Worm (Caenorhabditis elegans) whole organism, late embryonic: ENCODE results near the gene srh-23.

Experiments used
- C08G9.2 ChIP-seq: sonication (generic microtip); optimal IDR thresholded peaks from 2 replicates; lab custom pipeline; 2016; ENCODE audit warnings: mild to moderate bottlenecking, missing genetic modification characterization, moderate library complexity, missing compliant biosample characterization
- C38D4.7 ChIP-seq: fragments of 200-800 bp; sonication (Bioruptor generic); optimal IDR thresholded peaks from 2 replicates; lab custom pipeline; 2018; ENCODE audit warnings: mild to moderate bottlenecking, missing genetic modification characterization, moderate library complexity, missing compliant biosample characterization
- T23F11.4 ChIP-seq: fragments of 200-800 bp; sonication (Bioruptor generic); optimal IDR thresholded peaks from 2 replicates; lab custom pipeline; 2018; ENCODE audit warnings: mild to moderate bottlenecking, missing genetic modification characterization, missing compliant biosample characterization
- ama-1 ChIP-seq: fragments of 150-350 bp; optimal IDR thresholded peaks from 2 replicates; lab custom pipeline; 2014
- ceh-18 ChIP-seq: sonication (generic microtip); optimal IDR thresholded peaks from 2 replicates; lab custom pipeline; 2016; ENCODE audit warnings: missing genetic modification characterization, missing compliant biosample characterization
- ceh-2 ChIP-seq: sonication (generic microtip); optimal IDR thresholded peaks from 2 replicates; lab custom pipeline; 2016; ENCODE audit warnings: missing genotype, missing genetic modification characterization, missing compliant biosample characterization
- ceh-30 ChIP-seq: fragments of 150-350 bp; optimal IDR thresholded peaks from 2 replicates; lab custom pipeline; 2014; ENCODE audit warnings: missing biosample characterization, missing genetic modification characterization
- ceh-34 ChIP-seq: sonication (generic microtip); optimal IDR thresholded peaks from 2 replicates; lab custom pipeline; 2016; ENCODE audit warnings: mild to moderate bottlenecking, missing genetic modification characterization, missing compliant biosample characterization
- ceh-6 ChIP-seq: fragments of 200-800 bp; sonication (Bioruptor generic); optimal IDR thresholded peaks from 2 replicates; lab custom pipeline; 2018; ENCODE audit warnings: mild to moderate bottlenecking, missing genetic modification characterization, missing compliant biosample characterization
- che-1 ChIP-seq: sonication (generic microtip); optimal IDR thresholded peaks from 2 replicates; lab custom pipeline; 2016; ENCODE audit warnings: mild to moderate bottlenecking, missing genetic modification characterization, missing compliant biosample characterization
- dmd-4 ChIP-seq: sonication (generic microtip); optimal IDR thresholded peaks from 2 replicates; lab custom pipeline; 2016; ENCODE audit warnings: borderline replicate concordance, missing genetic modification characterization, missing compliant biosample characterization
- elt-2 ChIP-seq: sonication (generic microtip); optimal IDR thresholded peaks from 2 replicates; lab custom pipeline; 2016; ENCODE audit warnings: missing genetic modification reagents, missing genetic modification characterization, missing compliant biosample characterization
- elt-4 ChIP-seq: sonication (generic microtip); optimal IDR thresholded peaks from 2 replicates; lab custom pipeline; 2016; ENCODE audit warnings: missing genetic modification characterization, missing compliant biosample characterization
- eyg-1 ChIP-seq: sonication (generic microtip); optimal IDR thresholded peaks from 2 replicates; lab custom pipeline; 2016; ENCODE audit warnings: missing genotype, missing genetic modification characterization, missing compliant biosample characterization
- fkh-6 ChIP-seq: sonication (generic microtip); optimal IDR thresholded peaks from 2 replicates; lab custom pipeline; 2016; ENCODE audit warnings: missing genetic modification characterization, missing compliant biosample characterization
- gmeb-2 ChIP-seq: sonication (generic microtip); optimal IDR thresholded peaks from 2 replicates; lab custom pipeline; 2016; ENCODE audit warnings: missing genetic modification characterization, inconsistent platforms, missing compliant biosample characterization
- hlh-13 ChIP-seq: fragments of 200-800 bp; sonication (Bioruptor generic); optimal IDR thresholded peaks from 2 replicates; lab custom pipeline; 2018; ENCODE audit warnings: mild to moderate bottlenecking, missing genetic modification characterization, missing compliant biosample characterization
- hlh-15 ChIP-seq: sonication (generic microtip); optimal IDR thresholded peaks from 2 replicates; lab custom pipeline; 2016; ENCODE audit warnings: missing genetic modification characterization, missing compliant biosample characterization
- hlh-30 ChIP-seq: sonication (generic microtip); optimal IDR thresholded peaks from 2 replicates; lab custom pipeline; 2017; ENCODE audit warnings: antibody characterized with exemption, missing genetic modification characterization, missing compliant biosample characterization; ENCODE audit not compliant: insufficient read depth
- lim-6 ChIP-seq: sonication (generic microtip); optimal IDR thresholded peaks from 2 replicates; lab custom pipeline; 2016; ENCODE audit warnings: missing genetic modification characterization, missing compliant biosample characterization
- lin-11 ChIP-seq: fragments of 200-800 bp; sonication (Bioruptor generic); optimal IDR thresholded peaks from 2 replicates; lab custom pipeline; 2018; ENCODE audit warnings: mild to moderate bottlenecking, missing genetic modification characterization, missing compliant biosample characterization
- madf-2 ChIP-seq: sonication (generic microtip); optimal IDR thresholded peaks from 2 replicates; lab custom pipeline; 2017; ENCODE audit warnings: missing genetic modification characterization, missing compliant biosample characterization
- nfya-1 ChIP-seq: sonication (generic microtip); optimal IDR thresholded peaks from 2 replicates; lab custom pipeline; 2017; ENCODE audit warnings: missing genetic modification characterization, mild to moderate bottlenecking, missing compliant biosample characterization, antibody characterized with exemption, moderate library complexity
- nhr-11 ChIP-seq: fragments of 150-350 bp; optimal IDR thresholded peaks from 2 replicates; lab custom pipeline; 2014; ENCODE audit warnings: missing biosample characterization, missing genetic modification characterization
- nhr-232 ChIP-seq: sonication (generic microtip); optimal IDR thresholded peaks from 2 replicates; lab custom pipeline; 2016; ENCODE audit warnings: missing genetic modification characterization, missing compliant biosample characterization
- npax-4 ChIP-seq: sonication (generic microtip); optimal IDR thresholded peaks from 2 replicates; lab custom pipeline; 2016; ENCODE audit warnings: missing genetic modification characterization, missing compliant biosample characterization
- pag-3 ChIP-seq: sonication (generic microtip); optimal IDR thresholded peaks from 2 replicates; lab custom pipeline; 2016; ENCODE audit warnings: missing compliant biosample characterization, missing genetic modification characterization, borderline replicate concordance
- pax-1 ChIP-seq: fragments of 150-350 bp; optimal IDR thresholded peaks from 2 replicates; lab custom pipeline; 2014; ENCODE audit warnings: missing biosample characterization, missing genetic modification characterization
- ref-2 ChIP-seq: sonication (generic microtip); optimal IDR thresholded peaks from 2 replicates; lab custom pipeline; 2016; ENCODE audit warnings: missing genetic modification characterization, missing compliant biosample characterization
- sox-4 ChIP-seq: sonication (generic microtip); optimal IDR thresholded peaks from 2 replicates; lab custom pipeline; 2017; ENCODE audit warnings: mild to moderate bottlenecking, missing genetic modification characterization, inconsistent platforms, missing compliant biosample characterization
- tbx-2 ChIP-seq: sonication (generic microtip); optimal IDR thresholded peaks from 2 replicates; lab custom pipeline; 2016; ENCODE audit warnings: missing genetic modification characterization, missing compliant biosample characterization
- tbx-7 ChIP-seq: sonication (generic microtip); optimal IDR thresholded peaks from 2 replicates; lab custom pipeline; 2016; ENCODE audit warnings: missing genotype, missing genetic modification characterization, missing compliant biosample characterization
- unc-3 ChIP-seq, 2 experiments: fragments of 200-800 bp in 1 of 2; sonication (Bioruptor generic) in 1 of 2; sonication (generic microtip) in 1 of 2; conservative IDR thresholded peaks in 1 of 2; optimal IDR thresholded peaks in 1 of 2; 2 replicates each; pipeline versions ENCODE4 v1.3.6 to Lab custom; 2016 to 2022; ENCODE audit warnings: missing compliant biosample characterization in 2 of 2, missing genetic modification characterization in 2 of 2, missing genetic modification reagents in 1 of 2

The srh-23 gene

DNA sequence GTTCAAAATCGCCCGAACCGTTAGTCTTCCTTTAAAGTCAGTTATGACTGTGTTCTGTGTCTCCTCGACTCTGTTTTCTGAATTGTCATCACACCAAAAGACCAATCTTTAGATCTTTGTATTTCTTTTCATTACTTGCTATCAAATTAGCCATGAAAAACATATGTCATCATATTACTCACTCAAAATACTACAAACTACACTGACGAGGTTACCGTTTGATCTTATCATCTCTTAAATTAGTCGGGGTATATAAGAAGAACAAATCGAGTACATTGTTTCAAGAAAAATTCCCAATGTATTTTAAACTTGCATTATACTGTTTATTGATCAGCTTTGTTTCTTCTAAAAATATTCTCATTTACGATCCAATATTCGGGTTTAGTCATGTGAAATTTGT, 12.3 kb upstream of the srh-23 start, which contains the start of gene ugt-13:
TSS of gene ugt-13 (plus strand) at position 294 of the 400 bp plus-strand sequence.
- TF ChIP-seq lin-11 (tag; lab: Kevin White, UChicago) (no peak), gmeb-2 (tag; lab: Kevin White, UChicago) (no peak), tbx-7 (tag; lab: Kevin White, UChicago) (no peak), nfya-1 (tag; lab: Kevin White, UChicago) (no peak), npax-4 (tag; lab: Kevin White, UChicago) (no peak), hlh-15 (tag; lab: Kevin White, UChicago) (no peak), nhr-232 (tag; lab: Kevin White, UChicago) (no peak), elt-4 (tag; lab: Kevin White, UChicago) (no peak), hlh-30 (tag; lab: Kevin White, UChicago) (no peak), hlh-13 (GFP tag; lab: Kevin White, UChicago) (no peak), ama-1 (no peak), fkh-6 (tag; lab: Kevin White, UChicago) (no peak)

DNA sequence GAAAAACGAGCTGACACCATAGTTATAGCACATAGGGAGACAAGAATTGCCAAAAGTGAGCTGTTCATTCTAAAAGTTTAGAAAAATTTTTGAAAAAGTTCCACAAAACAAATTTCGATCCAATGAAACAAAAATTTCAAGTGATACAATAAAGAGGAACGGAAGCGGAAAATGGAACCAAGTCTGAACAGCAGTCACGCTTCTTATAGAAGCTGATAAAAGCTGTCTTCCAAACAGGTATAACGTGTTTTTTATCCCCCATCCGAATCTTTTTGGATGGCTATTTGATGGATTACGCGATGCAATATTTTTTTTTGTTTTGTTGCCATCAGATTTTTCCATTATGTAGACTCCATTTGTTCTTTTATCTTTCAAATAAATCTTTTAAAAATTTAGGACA, 8.6 kb upstream of the srh-23 start, which contains the start of gene H23N18.5:
TSS of gene H23N18.5 (minus strand) at position 69 of the 400 bp plus-strand sequence.
- TF ChIP-seq ref-2 (tag; lab: Kevin White, UChicago) (no peak), C38D4.7 (GFP tag; lab: Kevin White, UChicago) (no peak), hlh-13 (GFP tag; lab: Kevin White, UChicago) (no peak), madf-2 (no peak), ceh-6 (GFP tag; lab: Kevin White, UChicago) (no peak), elt-4 (tag; lab: Kevin White, UChicago) (no peak)

ce11 chrV:4913853-4914252, 7.0 kb upstream of the srh-23 start:
- TF ChIP-seq dmd-4 (tag; lab: Kevin White, UChicago) = no peak
- TF ChIP-seq eyg-1 = no peak
- no peak for TF ChIP-seq lim-6 (tag; lab: Kevin White, UChicago)
- TF ChIP-seq tbx-2 (tag; lab: Kevin White, UChicago) = no peak
- TF ChIP-seq ceh-18 = no peak
- no peak for TF ChIP-seq ceh-34 (tag; lab: Kevin White, UChicago)
- no peak for TF ChIP-seq sox-4 (tag; lab: Kevin White, UChicago)
- TF ChIP-seq unc-3 (GFP tag; conservative IDR thresholded peaks at IDR 0.05; lab: Robert Waterston, UW) = no peak
- TF ChIP-seq unc-3 (tag; optimal IDR thresholded peaks at IDR 0.05; lab: Kevin White, UChicago) = no peak
- TF ChIP-seq pax-1 = no peak
- no peak for TF ChIP-seq ceh-30 (tag; lab: Kevin White, UChicago)
- TF ChIP-seq nhr-232 (tag; lab: Kevin White, UChicago) = no peak
- no peak for TF ChIP-seq che-1 (tag; lab: Kevin White, UChicago)

ce11 chrV:4914879-4915278, 6.0 kb upstream of the srh-23 start, which contains the start of gene H23N18.6:
Gene H23N18.6, minus strand, starts transcription at chrV:4915079.
- TF ChIP-seq gmeb-2 (tag; lab: Kevin White, UChicago) (no peak), nhr-11 (tag; lab: Kevin White, UChicago) (no peak), ceh-2 (tag; lab: Kevin White, UChicago) (no peak), pag-3 (tag; lab: Kevin White, UChicago) (no peak), elt-2 (peak; percentile 60), che-1 (tag; lab: Kevin White, UChicago) (no peak), T23F11.4 (GFP tag; lab: Kevin White, UChicago) (no peak)
- TF ChIP-seq, all 69 proteins: peak for 1

- TF ChIP-seq ama-1 = peak; percentile 7
- TF ChIP-seq C08G9.2 = no peak
These were observed 2.7 kb upstream of the srh-23 start, which contains the start of gene C02E7.7 for ce11 chrV:4918091-4918624. Gene C02E7.7, minus strand, starts transcription at chrV:4918574.
